Fruit fly (Drosophila melanogaster) whole organism, prepupa: ENCODE data around the gene CG14609.

Experiments
- Blimp-1 ChIP-seq: fragments of 200-800 bp; sonication (Bioruptor generic); optimal IDR thresholded peaks from 3 replicates; lab custom pipeline; 2017; ENCODE audit warnings: missing biosample characterization, missing genetic modification characterization, mild to moderate bottlenecking, moderate library complexity, missing genetic modification reagents
- CG11902 ChIP-seq: fragments of 200-800 bp; sonication (Bioruptor generic); optimal IDR thresholded peaks from 3 replicates; lab custom pipeline; 2016; ENCODE audit warnings: missing biosample characterization, missing genetic modification characterization
- CG3032 ChIP-seq: fragments of 200-800 bp; optimal IDR thresholded peaks from 2 replicates; lab custom pipeline; 2019; ENCODE audit warnings: missing biosample characterization, mild to moderate bottlenecking, missing genetic modification characterization, moderate library complexity
- CG6854 ChIP-seq: fragments of 200-800 bp; sonication (Bioruptor generic); optimal IDR thresholded peaks from 2 replicates; lab custom pipeline; 2017; ENCODE audit warnings: missing biosample characterization, mild to moderate bottlenecking, missing genetic modification characterization
- Eip75B ChIP-seq: fragments of 200-800 bp; sonication (Bioruptor generic); optimal IDR thresholded peaks from 3 replicates; lab custom pipeline; 2016; ENCODE audit warnings: missing biosample characterization, missing genetic modification characterization
- Gug ChIP-seq: fragments of 200-800 bp; sonication (Bioruptor generic); IDR thresholded peaks from 2 replicates; pipeline ENCODE4 v1.3.6; 2022; ENCODE audit warnings: missing biosample characterization, missing genetic modification characterization
- Hr39 ChIP-seq: fragments of 200-800 bp; sonication (Bioruptor generic); optimal IDR thresholded peaks from 2 replicates; lab custom pipeline; 2016; ENCODE audit warnings: missing biosample characterization, missing genetic modification characterization
- Hr4 ChIP-seq: fragments of 200-800 bp; sonication (Bioruptor generic); optimal IDR thresholded peaks from 3 replicates; lab custom pipeline; 2016; ENCODE audit warnings: missing biosample characterization, missing genetic modification characterization
- Lpt ChIP-seq: fragments of 200-800 bp; sonication (Bioruptor generic); optimal IDR thresholded peaks from 3 replicates; lab custom pipeline; 2016; ENCODE audit warnings: missing biosample characterization, missing genetic modification characterization
- vri ChIP-seq: fragments of 200-800 bp; sonication (Bioruptor generic); optimal IDR thresholded peaks from 3 replicates; lab custom pipeline; 2016; ENCODE audit warnings: missing biosample characterization, mild to moderate bottlenecking, missing genetic modification characterization

DNA sequence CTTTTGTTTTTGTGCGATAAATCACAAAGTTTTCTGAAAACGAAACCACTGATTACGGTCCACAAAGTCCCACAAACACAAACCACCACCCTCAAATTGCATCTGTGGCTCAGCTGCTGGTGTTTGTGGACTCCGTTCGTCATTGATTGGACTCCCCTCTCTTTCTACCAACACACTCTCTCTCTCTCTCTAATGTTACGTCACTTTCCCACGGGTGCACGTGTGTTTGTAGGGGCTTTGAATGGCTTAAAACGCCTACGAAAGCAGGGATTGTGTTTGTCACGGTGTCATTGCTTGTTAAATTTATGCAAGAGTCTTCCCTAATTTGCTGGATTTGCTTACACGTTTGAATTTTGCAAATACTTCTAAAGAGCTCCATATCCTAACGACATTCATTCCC, 12.8 kb upstream of the CG14609 start:
- TF ChIP-seq Hr39 (no peak), Eip75B (GFP tag; lab: Kevin White, UChicago) (no peak), CG11902 (GFP tag; lab: Kevin White, UChicago) (no peak), Gug (no peak), vri (peak; percentile 88), Lpt (GFP tag; lab: Kevin White, UChicago) (no peak), CG6854 (GFP tag; lab: Kevin White, UChicago) (no peak), CG3032 (tag; lab: Kevin White, UChicago) (no peak), Hr4 (GFP tag; lab: Kevin White, UChicago) (no peak), Blimp-1 (GFP tag; lab: Kevin White, UChicago) (no peak)
